Worm (Caenorhabditis elegans) whole organism, late embryonic: ENCODE measurements around the gene Y38C1BA.4.
A peak's percentile ranks its signal among the peaks of the same experiment; 100 is the strongest.
"Not testable (repeated sequence)": the region's sequence is repeated elsewhere in the genome, so short reads cannot be mapped to it uniquely, and the experiment has no call there.

Source experiments
- K02D7.2 ChIP-seq: sonication (generic microtip); optimal IDR thresholded peaks from 2 replicates; lab custom pipeline; 2017; ENCODE audit warnings: mild to moderate bottlenecking, missing genetic modification characterization, missing compliant biosample characterization
- ahr-1 ChIP-seq: sonication (generic microtip); optimal IDR thresholded peaks from 2 replicates; lab custom pipeline; 2016; ENCODE audit warnings: missing genetic modification characterization, missing compliant biosample characterization
- ceh-24 ChIP-seq: sonication (generic microtip); optimal IDR thresholded peaks from 2 replicates; lab custom pipeline; 2016; ENCODE audit warnings: mild to moderate bottlenecking, missing genetic modification characterization, missing compliant biosample characterization
- ceh-31 ChIP-seq: sonication (generic microtip); optimal IDR thresholded peaks from 2 replicates; lab custom pipeline; 2016; ENCODE audit warnings: missing genetic modification characterization, missing compliant biosample characterization
- ceh-45 ChIP-seq: fragments of 200-800 bp; sonication (Bioruptor generic); IDR thresholded peaks from 2 replicates; pipeline ENCODE4 v1.3.6; 2022; ENCODE audit warnings: missing genetic modification reagents, missing genetic modification characterization, missing compliant biosample characterization
- ceh-48 ChIP-seq: sonication (generic microtip); optimal IDR thresholded peaks from 2 replicates; lab custom pipeline; 2016; ENCODE audit warnings: missing genetic modification characterization, inconsistent platforms, missing compliant biosample characterization
- dve-1 ChIP-seq: sonication (generic microtip); optimal IDR thresholded peaks from 2 replicates; lab custom pipeline; 2017; ENCODE audit warnings: antibody characterized with exemption, mild to moderate bottlenecking, missing genetic modification characterization, missing compliant biosample characterization
- elt-2 ChIP-seq: sonication (generic microtip); optimal IDR thresholded peaks from 2 replicates; lab custom pipeline; 2016; ENCODE audit warnings: missing genetic modification reagents, missing genetic modification characterization, missing compliant biosample characterization
- ets-4 ChIP-seq: sonication (generic microtip); optimal IDR thresholded peaks from 2 replicates; lab custom pipeline; 2016; ENCODE audit warnings: missing genetic modification characterization, missing compliant biosample characterization
- eyg-1 ChIP-seq: sonication (generic microtip); optimal IDR thresholded peaks from 2 replicates; lab custom pipeline; 2016; ENCODE audit warnings: missing genotype, missing genetic modification characterization, missing compliant biosample characterization
- gmeb-2 ChIP-seq: sonication (generic microtip); optimal IDR thresholded peaks from 2 replicates; lab custom pipeline; 2016; ENCODE audit warnings: missing genetic modification characterization, inconsistent platforms, missing compliant biosample characterization
- lim-6 ChIP-seq: sonication (generic microtip); optimal IDR thresholded peaks from 2 replicates; lab custom pipeline; 2016; ENCODE audit warnings: missing genetic modification characterization, missing compliant biosample characterization
- nfya-1 ChIP-seq: sonication (generic microtip); optimal IDR thresholded peaks from 2 replicates; lab custom pipeline; 2017; ENCODE audit warnings: missing genetic modification characterization, mild to moderate bottlenecking, missing compliant biosample characterization, antibody characterized with exemption, moderate library complexity
- nhr-11 ChIP-seq: fragments of 150-350 bp; optimal IDR thresholded peaks from 2 replicates; lab custom pipeline; 2014; ENCODE audit warnings: missing biosample characterization, missing genetic modification characterization
- npax-4 ChIP-seq: sonication (generic microtip); optimal IDR thresholded peaks from 2 replicates; lab custom pipeline; 2016; ENCODE audit warnings: missing genetic modification characterization, missing compliant biosample characterization
- pag-3 ChIP-seq: sonication (generic microtip); optimal IDR thresholded peaks from 2 replicates; lab custom pipeline; 2016; ENCODE audit warnings: missing compliant biosample characterization, missing genetic modification characterization, borderline replicate concordance
- pax-1 ChIP-seq: fragments of 150-350 bp; optimal IDR thresholded peaks from 2 replicates; lab custom pipeline; 2014; ENCODE audit warnings: missing biosample characterization, missing genetic modification characterization
- sox-2 ChIP-seq: fragments of 200-800 bp; sonication (Bioruptor generic); IDR thresholded peaks from 2 replicates; pipeline ENCODE4 v1.3.6; 2022; ENCODE audit warnings: missing genetic modification reagents, missing genetic modification characterization, missing compliant biosample characterization
- tbx-2 ChIP-seq: sonication (generic microtip); optimal IDR thresholded peaks from 2 replicates; lab custom pipeline; 2016; ENCODE audit warnings: missing genetic modification characterization, missing compliant biosample characterization
- unc-3 ChIP-seq, 2 experiments: fragments of 200-800 bp in 1 of 2; sonication (Bioruptor generic) in 1 of 2; sonication (generic microtip) in 1 of 2; conservative IDR thresholded peaks in 1 of 2; optimal IDR thresholded peaks in 1 of 2; 2 replicates each; pipeline versions ENCODE4 v1.3.6 to Lab custom; 2016 to 2022; ENCODE audit warnings: missing compliant biosample characterization in 2 of 2, missing genetic modification characterization in 2 of 2, missing genetic modification reagents in 1 of 2
- unc-42 ChIP-seq: sonication (generic microtip); optimal IDR thresholded peaks from 2 replicates; lab custom pipeline; 2016; ENCODE audit warnings: missing genotype, missing genetic modification characterization, missing compliant biosample characterization
- unc-55 ChIP-seq: sonication (generic microtip); optimal IDR thresholded peaks from 2 replicates; lab custom pipeline; 2017; ENCODE audit warnings: missing biosample characterization, missing genetic modification reagents, missing genetic modification characterization
- unc-86 ChIP-seq: sonication (generic microtip); optimal IDR thresholded peaks from 2 replicates; lab custom pipeline; 2016; ENCODE audit warnings: missing genetic modification characterization, missing compliant biosample characterization
- zip-5 ChIP-seq: sonication (generic microtip); optimal IDR thresholded peaks from 2 replicates; lab custom pipeline; 2016; ENCODE audit warnings: missing genetic modification characterization, missing compliant biosample characterization

Y38C1BA.4 gene

DNA sequence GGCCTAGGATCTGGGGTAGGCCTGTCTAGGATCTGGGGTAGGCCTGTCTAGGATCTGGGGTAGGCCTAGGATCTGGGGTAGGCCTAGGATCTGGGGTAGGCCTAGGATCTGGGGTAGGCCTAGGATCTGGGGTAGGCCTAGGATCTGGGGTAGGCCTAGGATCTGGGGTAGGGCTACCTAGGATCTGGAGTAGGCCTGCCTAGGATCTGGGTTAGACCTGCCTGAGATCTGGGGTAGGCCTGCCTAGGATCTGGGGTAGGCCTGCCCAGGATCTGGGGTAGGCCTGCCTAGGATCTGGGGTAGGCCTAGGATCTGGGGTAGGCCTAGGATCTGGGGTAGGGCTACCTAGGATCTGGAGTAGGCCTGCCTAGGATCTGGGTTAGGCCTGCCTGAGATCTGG lies 9.5 kb downstream of the Y38C1BA.4 start:
- peak; percentile 78 for TF ChIP-seq sox-2 (GFP tag; lab: Robert Waterston, UW)
- TF ChIP-seq ceh-45 (GFP tag; lab: Robert Waterston, UW) = peak; percentile 92
- TF ChIP-seq unc-3 (GFP tag; conservative IDR thresholded peaks at IDR 0.05; lab: Robert Waterston, UW) = peak; percentile 89
- TF ChIP-seq unc-3 (tag; optimal IDR thresholded peaks at IDR 0.05; lab: Kevin White, UChicago) = not testable (repeated sequence)

- no peak for TF ChIP-seq pag-3 (tag; lab: Kevin White, UChicago)
- no peak for TF ChIP-seq ceh-48 (tag; lab: Kevin White, UChicago)
- TF ChIP-seq pax-1 = no peak
- TF ChIP-seq, all 69 proteins: peak for 0
Measured at ce11 chrIV:1833115-1833514, 11.5 kb downstream of the Y38C1BA.4 start.

DNA sequence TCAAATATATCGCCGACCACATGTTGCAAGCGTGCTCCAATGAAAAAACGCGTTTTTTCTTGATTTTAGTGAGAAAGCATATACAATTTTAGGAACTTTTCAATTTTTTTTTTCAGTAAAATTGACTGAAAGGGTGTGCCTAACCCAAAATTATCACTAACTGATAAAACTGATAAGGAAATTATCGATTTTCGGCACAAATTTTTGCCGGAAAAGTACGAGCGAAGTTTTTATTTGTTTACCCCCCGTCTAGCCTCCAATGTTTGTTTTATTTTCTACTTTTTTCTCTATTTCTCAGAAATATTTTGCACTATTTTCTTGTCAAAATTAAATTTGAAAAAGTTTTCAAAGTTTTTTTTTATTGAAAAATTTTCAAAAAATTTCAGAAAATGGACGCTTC lies 12.6 kb downstream of the Y38C1BA.4 start, which contains the start of gene ccm-2:
ccm-2 (plus strand) TSS at position 387 of the 400 bp plus-strand sequence.
- TF ChIP-seq ahr-1 (tag; lab: Kevin White, UChicago) (no peak), elt-2 (tag; lab: Kevin White, UChicago) (peak; percentile 35)

ce11 chrIV:1834972-1835371 lies 13.3 kb downstream of the Y38C1BA.4 start:
- TF ChIP-seq zip-5 (tag; lab: Kevin White, UChicago) = no peak
- TF ChIP-seq ceh-24 (tag; lab: Kevin White, UChicago) = no peak
- TF ChIP-seq unc-3 (GFP tag; conservative IDR thresholded peaks at IDR 0.05; lab: Robert Waterston, UW) = no peak
- no peak for TF ChIP-seq unc-3 (tag; optimal IDR thresholded peaks at IDR 0.05; lab: Kevin White, UChicago)
- TF ChIP-seq ets-4 (tag; lab: Kevin White, UChicago) = no peak
- TF ChIP-seq ahr-1 (tag; lab: Kevin White, UChicago) = no peak
- TF ChIP-seq eyg-1 (tag; lab: Kevin White, UChicago) = no peak
- TF ChIP-seq K02D7.2 (tag; lab: Kevin White, UChicago) = no peak
- TF ChIP-seq, all 69 proteins: peak for 0

- TF ChIP-seq unc-55 (GFP tag; lab: Kevin White, UChicago) (peak; percentile 11), dve-1 (tag; lab: Kevin White, UChicago) (peak; percentile 44), nfya-1 (peak; percentile 25), lim-6 (tag; lab: Kevin White, UChicago) (no peak), gmeb-2 (tag; lab: Kevin White, UChicago) (no peak), nhr-11 (tag; lab: Kevin White, UChicago) (no peak), tbx-2 (tag; lab: Kevin White, UChicago) (peak; percentile 20), elt-2 (tag; lab: Kevin White, UChicago) (peak; percentile 74)
Measured at ce11 chrIV:1837134-1837533, 15.5 kb downstream of the Y38C1BA.4 start.

ce11 chrIV:1838583-1838982 lies 16.9 kb downstream of the Y38C1BA.4 start:
- no peak for TF ChIP-seq unc-42 (tag; lab: Kevin White, UChicago)
- TF ChIP-seq unc-55 (GFP tag; lab: Kevin White, UChicago) = peak; percentile 16

- TF ChIP-seq zip-5 (tag; lab: Kevin White, UChicago) (no peak), ceh-31 (peak; percentile 34), nfya-1 (peak; percentile 10), unc-42 (tag; lab: Kevin White, UChicago) (peak; percentile 22)
Measured at ce11 chrIV:1842314-1842713, 20.7 kb downstream of the Y38C1BA.4 start.

DNA sequence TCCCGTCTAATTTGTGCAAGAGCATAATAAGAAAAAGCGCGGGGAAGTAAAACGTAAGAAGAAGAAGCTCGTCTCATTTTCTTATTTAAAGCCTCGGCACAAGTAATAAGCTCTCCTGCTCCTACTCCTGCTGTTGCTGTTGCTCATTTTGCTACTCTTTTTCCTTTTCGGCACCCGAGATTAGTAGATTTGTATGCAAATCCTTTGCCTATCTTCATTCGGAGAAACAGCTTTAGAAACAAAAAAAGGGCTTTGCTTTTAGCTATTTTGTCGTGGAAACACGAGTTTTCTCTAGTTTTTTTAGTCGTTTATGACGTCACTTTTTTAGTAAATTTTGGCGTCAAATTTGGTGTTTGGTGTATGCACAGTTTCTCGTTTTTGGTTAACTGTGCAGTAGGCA lies 22.0 kb downstream of the Y38C1BA.4 start:
- TF ChIP-seq tbx-2 (tag; lab: Kevin White, UChicago) (no peak), npax-4 (tag; lab: Kevin White, UChicago) (no peak), unc-86 (tag; lab: Kevin White, UChicago) (no peak)
